Fruit fly (Drosophila melanogaster) whole organism, embryonic: Measurements from ENCODE around the gene ph-d.

Experiments
- Adf1 ChIP-seq: fragments of 200-800 bp; sonication (Bioruptor generic); IDR thresholded peaks from 2 replicates; pipeline ENCODE4 v1.3.6; 2022; ENCODE audit warnings: missing biosample characterization, missing genetic modification characterization
- Antp ChIP-seq: fragments of 200-800 bp; sonication (Bioruptor generic); optimal IDR thresholded peaks from 3 replicates; lab custom pipeline; 2016; ENCODE audit warnings: missing biosample characterization, missing genetic modification characterization
- Asciz ChIP-seq: fragments of 200-800 bp; sonication (Bioruptor generic); optimal IDR thresholded peaks from 2 replicates; lab custom pipeline; 2017; ENCODE audit warnings: missing biosample characterization, mild to moderate bottlenecking, missing genetic modification characterization, missing genetic modification reagents
- Awh ChIP-seq: fragments of 200-800 bp; sonication (Bioruptor generic); IDR thresholded peaks from 2 replicates; pipeline ENCODE4, ENCODE4 v1.3.6; 2022; ENCODE audit warnings: missing biosample characterization, missing genetic modification characterization
- CG10274 ChIP-seq: fragments of 200-800 bp; sonication (Bioruptor generic); optimal IDR thresholded peaks from 3 replicates; lab custom pipeline; 2017; ENCODE audit warnings: missing biosample characterization, mild to moderate bottlenecking, missing genetic modification characterization
- CG10543 ChIP-seq: fragments of 200-800 bp; sonication (Bioruptor generic); optimal IDR thresholded peaks from 3 replicates; lab custom pipeline; 2017; ENCODE audit warnings: missing biosample characterization, mild to moderate bottlenecking, missing genetic modification characterization, moderate library complexity
- CG10654 ChIP-seq: fragments of 200-800 bp; sonication (Bioruptor generic); optimal IDR thresholded peaks from 2 replicates; lab custom pipeline; 2016; ENCODE audit warnings: missing biosample characterization, missing genetic modification characterization
- CG12155 ChIP-seq: fragments of 200-800 bp; sonication (Bioruptor generic); optimal IDR thresholded peaks from 3 replicates; lab custom pipeline; 2016; ENCODE audit warnings: missing biosample characterization, missing genetic modification characterization
- CG14441 ChIP-seq: fragments of 200-800 bp; sonication (Bioruptor generic); IDR thresholded peaks from 2 replicates; pipeline ENCODE4 v1.3.6; 2022; ENCODE audit warnings: missing biosample characterization, missing genetic modification characterization
- CG17186 ChIP-seq: fragments of 200-800 bp; sonication (Bioruptor generic); optimal IDR thresholded peaks from 3 replicates; lab custom pipeline; 2017; ENCODE audit warnings: missing biosample characterization, missing genetic modification reagents, missing genetic modification characterization
- CG17361 ChIP-seq: fragments of 200-800 bp; sonication (Bioruptor generic); IDR thresholded peaks from 3 replicates; pipeline ENCODE4 v1.3.6; 2022; ENCODE audit warnings: missing biosample characterization, missing genetic modification characterization
- CG17568 ChIP-seq: fragments of 200-800 bp; sonication (Bioruptor generic); optimal IDR thresholded peaks from 2 replicates; lab custom pipeline; 2018; ENCODE audit warnings: missing biosample characterization, mild to moderate bottlenecking, missing genetic modification characterization, moderate library complexity
- CG2129 ChIP-seq: fragments of 200-800 bp; sonication (Bioruptor generic); IDR thresholded peaks from 2 replicates; pipeline ENCODE4 v1.3.6; 2022; ENCODE audit warnings: missing biosample characterization, missing genetic modification characterization; ENCODE audit not compliant: partially characterized antibody
- CG2678 ChIP-seq: fragments of 200-800 bp; sonication (Bioruptor generic); optimal IDR thresholded peaks from 3 replicates; lab custom pipeline; 2019; ENCODE audit warnings: missing biosample characterization, mild to moderate bottlenecking, missing genetic modification characterization, moderate library complexity
- CG32532 ChIP-seq: fragments of 200-800 bp; sonication (Bioruptor generic); IDR thresholded peaks from 2 replicates; pipeline ENCODE4 v1.3.6; 2022; ENCODE audit warnings: missing biosample characterization, missing genetic modification characterization
- CG32772 ChIP-seq: fragments of 200-800 bp; sonication (Bioruptor generic); IDR thresholded peaks from 2 replicates; pipeline ENCODE4 v1.3.6; 2022; ENCODE audit warnings: missing biosample characterization, missing genetic modification characterization
- CG3838 ChIP-seq: fragments of 200-800 bp; sonication (Bioruptor generic); optimal IDR thresholded peaks from 3 replicates; lab custom pipeline; 2016; ENCODE audit warnings: missing biosample characterization, missing genetic modification characterization
- CG4282 ChIP-seq: fragments of 200-800 bp; sonication (Bioruptor generic); optimal IDR thresholded peaks from 2 replicates; lab custom pipeline; 2016; ENCODE audit warnings: missing biosample characterization, missing genetic modification characterization
- CG4404 ChIP-seq: fragments of 200-800 bp; sonication (Bioruptor generic); IDR thresholded peaks from 2 replicates; pipeline ENCODE4 v1.3.6; 2022; ENCODE audit warnings: missing biosample characterization, missing genetic modification characterization
- CG4854 ChIP-seq: fragments of 200-800 bp; sonication (Bioruptor generic); optimal IDR thresholded peaks from 2 replicates; lab custom pipeline; 2016; ENCODE audit warnings: missing biosample characterization, missing genetic modification characterization, inconsistent platforms
- CG5245 ChIP-seq: fragments of 200-800 bp; sonication (Bioruptor generic); optimal IDR thresholded peaks from 3 replicates; lab custom pipeline; 2016; ENCODE audit warnings: missing biosample characterization, missing genetic modification characterization
- CG6654 ChIP-seq: fragments of 200-800 bp; sonication (Bioruptor generic); optimal IDR thresholded peaks from 2 replicates; lab custom pipeline; 2017; ENCODE audit warnings: missing biosample characterization, mild to moderate bottlenecking, missing genetic modification characterization
- CG7963 ChIP-seq: fragments of 200-800 bp; sonication (Bioruptor generic); IDR thresholded peaks from 3 replicates; pipeline ENCODE4 v1.3.6; 2022; ENCODE audit warnings: missing biosample characterization, missing genetic modification characterization; ENCODE audit not compliant: partially characterized antibody
- CG7987 ChIP-seq: fragments of 200-800 bp; sonication (Bioruptor generic); optimal IDR thresholded peaks from 2 replicates; lab custom pipeline; 2018; ENCODE audit warnings: missing biosample characterization, mild to moderate bottlenecking, missing genetic modification characterization, moderate library complexity
- Dek ChIP-seq: fragments of 200-800 bp; sonication (Bioruptor generic); optimal IDR thresholded peaks from 3 replicates; lab custom pipeline; 2019; ENCODE audit warnings: missing biosample characterization, mild to moderate bottlenecking, missing genetic modification characterization, moderate library complexity
- Fer1 ChIP-seq: fragments of 200-800 bp; sonication (Bioruptor generic); optimal IDR thresholded peaks from 2 replicates; lab custom pipeline; 2017; ENCODE audit warnings: missing biosample characterization, mild to moderate bottlenecking, missing genetic modification characterization
- H15 ChIP-seq: fragments of 200-800 bp; sonication (Bioruptor generic); IDR thresholded peaks from 3 replicates; pipeline ENCODE4 v1.3.6; 2022; ENCODE audit warnings: missing biosample characterization, missing genetic modification characterization
- HLH54F ChIP-seq: fragments of 200-800 bp; sonication (Bioruptor generic); optimal IDR thresholded peaks from 3 replicates; lab custom pipeline; 2016; ENCODE audit warnings: missing biosample characterization, missing genetic modification characterization
- Nf-YC ChIP-seq: fragments of 200-800 bp; optimal IDR thresholded peaks from 3 replicates; lab custom pipeline; 2019; ENCODE audit warnings: missing biosample characterization, mild to moderate bottlenecking, missing genetic modification characterization, moderate library complexity
- Rfx ChIP-seq: fragments of 200-800 bp; sonication (Bioruptor generic); IDR thresholded peaks from 2 replicates; pipeline ENCODE4 v1.3.6; 2022; ENCODE audit warnings: missing biosample characterization, missing genetic modification characterization
- Spps ChIP-seq: fragments of 200-800 bp; sonication (Bioruptor generic); optimal IDR thresholded peaks from 2 replicates; lab custom pipeline; 2018; ENCODE audit warnings: missing biosample characterization, mild to moderate bottlenecking, missing genetic modification characterization
- Sry-β ChIP-seq: fragments of 200-800 bp; sonication (Bioruptor generic); optimal IDR thresholded peaks from 2 replicates; lab custom pipeline; 2018; ENCODE audit warnings: missing biosample characterization, mild to moderate bottlenecking, missing genetic modification characterization, moderate library complexity
- ash1 ChIP-seq: fragments of 200-800 bp; sonication (Bioruptor generic); optimal IDR thresholded peaks from 2 replicates; lab custom pipeline; 2018; ENCODE audit warnings: missing biosample characterization, mild to moderate bottlenecking, missing genetic modification characterization
- bigmax ChIP-seq: fragments of 200-800 bp; sonication (Bioruptor generic); optimal IDR thresholded peaks from 2 replicates; lab custom pipeline; 2018; ENCODE audit warnings: missing biosample characterization, mild to moderate bottlenecking, missing genetic modification characterization
- dmrt11E ChIP-seq: fragments of 200-800 bp; sonication (Bioruptor generic); optimal IDR thresholded peaks from 3 replicates; lab custom pipeline; 2018; ENCODE audit warnings: missing biosample characterization, mild to moderate bottlenecking, missing genetic modification characterization, moderate library complexity
- en ChIP-seq: fragments of 200-800 bp; sonication (Bioruptor generic); optimal IDR thresholded peaks from 2 replicates; lab custom pipeline; 2016; ENCODE audit warnings: missing biosample characterization, missing genetic modification characterization
- fd64A ChIP-seq: fragments of 200-800 bp; sonication (Bioruptor generic); optimal IDR thresholded peaks from 3 replicates; lab custom pipeline; 2018; ENCODE audit warnings: missing biosample characterization, mild to moderate bottlenecking, missing genetic modification characterization
- fd96Cb ChIP-seq: fragments of 200-800 bp; sonication (Bioruptor generic); optimal IDR thresholded peaks from 2 replicates; lab custom pipeline; 2018; ENCODE audit warnings: missing biosample characterization, mild to moderate bottlenecking, missing genetic modification characterization, moderate library complexity
- fu2 ChIP-seq: fragments of 200-800 bp; sonication (Bioruptor generic); optimal IDR thresholded peaks from 2 replicates; lab custom pipeline; 2016; ENCODE audit warnings: missing biosample characterization, missing genetic modification characterization
- gro ChIP-seq: fragments of 200-800 bp; sonication (Bioruptor generic); optimal IDR thresholded peaks from 2 replicates; lab custom pipeline; 2016; ENCODE audit warnings: missing biosample characterization, missing genetic modification characterization
- jumu ChIP-seq: fragments of 200-800 bp; sonication (Bioruptor generic); optimal IDR thresholded peaks from 3 replicates; lab custom pipeline; 2016; ENCODE audit warnings: missing biosample characterization, missing genetic modification characterization
- kay ChIP-seq: fragments of 200-800 bp; sonication (Bioruptor generic); optimal IDR thresholded peaks from 2 replicates; lab custom pipeline; 2016; ENCODE audit warnings: missing biosample characterization, missing genetic modification characterization
- lilli ChIP-seq: fragments of 200-800 bp; sonication (Bioruptor generic); optimal IDR thresholded peaks from 3 replicates; lab custom pipeline; 2016; ENCODE audit warnings: missing biosample characterization, missing genetic modification characterization
- mam ChIP-seq: fragments of 200-800 bp; sonication (Bioruptor generic); optimal IDR thresholded peaks from 3 replicates; lab custom pipeline; 2016; ENCODE audit warnings: missing biosample characterization, missing genetic modification characterization
- nau ChIP-seq: fragments of 200-800 bp; sonication (Bioruptor generic); optimal IDR thresholded peaks from 3 replicates; lab custom pipeline; 2017; ENCODE audit warnings: missing biosample characterization, mild to moderate bottlenecking, missing genetic modification characterization, missing genetic modification reagents
- psq ChIP-seq: fragments of 200-800 bp; sonication (Bioruptor generic); optimal IDR thresholded peaks from 2 replicates; lab custom pipeline; 2017; ENCODE audit warnings: missing biosample characterization, missing genetic modification characterization
- slbo ChIP-seq: fragments of 200-800 bp; sonication (Bioruptor generic); IDR thresholded peaks from 2 replicates; pipeline ENCODE4 v1.3.6; 2022; ENCODE audit warnings: missing biosample characterization, missing genetic modification characterization
- trh ChIP-seq: fragments of 200-800 bp; sonication (Bioruptor generic); optimal IDR thresholded peaks from 2 replicates; lab custom pipeline; 2016; ENCODE audit warnings: missing biosample characterization, missing genetic modification characterization
- twi ChIP-seq: fragments of 200-800 bp; optimal IDR thresholded peaks from 2 replicates; lab custom pipeline; 2019; ENCODE audit warnings: missing biosample characterization, mild to moderate bottlenecking, missing genetic modification characterization, moderate library complexity
- wek ChIP-seq: fragments of 200-800 bp; sonication (Bioruptor generic); optimal IDR thresholded peaks from 3 replicates; lab custom pipeline; 2018; ENCODE audit warnings: missing biosample characterization, mild to moderate bottlenecking, missing genetic modification characterization, moderate library complexity
- zfh2 ChIP-seq: fragments of 200-800 bp; sonication (Bioruptor generic); optimal IDR thresholded peaks from 2 replicates; lab custom pipeline; 2016; ENCODE audit warnings: missing biosample characterization, missing genetic modification characterization

Gene ph-d

DNA sequence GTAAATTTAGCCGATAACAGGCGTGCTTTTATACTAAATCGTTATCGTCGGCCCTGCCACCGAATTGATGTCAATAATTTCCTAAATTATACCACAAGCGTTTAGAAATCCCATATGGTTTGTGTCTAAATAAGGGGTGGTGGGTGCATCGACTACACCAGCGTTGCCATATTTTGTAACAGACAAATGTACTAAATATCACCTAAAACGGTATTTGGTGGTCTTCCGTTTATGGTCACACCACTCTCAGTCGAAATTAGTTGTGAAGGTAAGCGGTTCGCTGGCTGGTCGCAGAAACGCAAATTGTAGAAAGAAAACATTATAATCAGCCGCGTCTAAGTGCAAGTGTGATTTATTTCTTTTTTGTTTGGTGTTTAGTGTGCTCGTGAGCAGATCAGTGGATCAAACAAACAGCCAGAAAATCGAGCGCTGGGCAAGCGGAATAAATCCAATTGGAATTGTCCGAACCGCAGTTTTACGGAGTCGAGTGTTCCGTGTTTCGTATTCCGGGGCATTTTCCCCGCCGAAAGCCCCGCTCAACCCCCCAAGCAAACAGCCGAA, 42.6 kb downstream of the ph-d start, which contains the start of the genes CG16903 and Unc-76 (continued):
- TF ChIP-seq zfh2 (GFP tag; lab: Kevin White, UChicago): no peak
- TF ChIP-seq Asciz (GFP tag; lab: Kevin White, UChicago): peak; percentile 4
- no peak for TF ChIP-seq trh (GFP tag; lab: Kevin White, UChicago)
- peak; percentile 55 for TF ChIP-seq CG10543 (GFP tag; lab: Kevin White, UChicago)
- peak; percentile 40 for TF ChIP-seq CG4282 (GFP tag; lab: Kevin White, UChicago)
- TF ChIP-seq CG7987 (GFP tag; lab: Kevin White, UChicago): peak; percentile 69
- peak; percentile 41 for TF ChIP-seq lilli
- TF ChIP-seq Dek (tag; lab: Kevin White, UChicago): peak; percentile 65
- no peak for TF ChIP-seq CG3838
- TF ChIP-seq Spps: peak; percentile 17
- TF ChIP-seq nau (GFP tag; lab: Kevin White, UChicago): peak; percentile 38
- peak; percentile 47 for TF ChIP-seq Rfx
- TF ChIP-seq Antp: peak; percentile 6
- TF ChIP-seq CG10274: no peak
- peak; percentile 24 for TF ChIP-seq CG12155 (GFP tag; lab: Kevin White, UChicago)
- no peak for TF ChIP-seq Sry-β (GFP tag; lab: Kevin White, UChicago)
- no peak for TF ChIP-seq ash1
- peak; percentile 70 for TF ChIP-seq gro (GFP tag; lab: Kevin White, UChicago)
- TF ChIP-seq CG17568: no peak
- TF ChIP-seq CG6654: no peak
- TF ChIP-seq CG17361: peak; percentile 31; the same call in 1 of the 3 replicates
- TF ChIP-seq CG7963 (GFP tag; lab: Robert Waterston, UW): no peak
- peak; percentile 60 for TF ChIP-seq Nf-YC
- no peak for TF ChIP-seq kay
- no peak for TF ChIP-seq CG4404 (GFP tag; lab: Robert Waterston, UW)
- peak; percentile 8 for TF ChIP-seq twi (tag; lab: Kevin White, UChicago)
- no peak for TF ChIP-seq mam (GFP tag; lab: Kevin White, UChicago)
- peak; percentile 60 for TF ChIP-seq wek (GFP tag; lab: Kevin White, UChicago)
- TF ChIP-seq HLH54F (GFP tag; lab: Kevin White, UChicago): peak; percentile 35
- no peak for TF ChIP-seq CG5245 (GFP tag; lab: Kevin White, UChicago)
- no peak for TF ChIP-seq psq
- TF ChIP-seq CG4854 (GFP tag; lab: Kevin White, UChicago): peak; percentile 14
- no peak for TF ChIP-seq CG2129 (GFP tag; lab: Robert Waterston, UW)
- TF ChIP-seq CG32772 (GFP tag; lab: Robert Waterston, UW): no peak
- no peak for TF ChIP-seq fd96Cb
- TF ChIP-seq Adf1 (GFP tag; lab: Robert Waterston, UW): no peak; the same call in 1 of the 2 replicates
- peak; percentile 8 for TF ChIP-seq dmrt11E
- peak; percentile 26 for TF ChIP-seq bigmax
- peak; percentile 31 for TF ChIP-seq fd64A
- TF ChIP-seq CG14441 (GFP tag; lab: Robert Waterston, UW): no peak
- TF ChIP-seq CG32532 (GFP tag; lab: Robert Waterston, UW): peak; percentile 52
- no peak for TF ChIP-seq CG10654 (GFP tag; lab: Kevin White, UChicago)
- TF ChIP-seq jumu (GFP tag; lab: Kevin White, UChicago): peak; percentile 14
- peak; percentile 6 for TF ChIP-seq fu2 (GFP tag; lab: Kevin White, UChicago)
- no peak for TF ChIP-seq en
- TF ChIP-seq CG17186 (GFP tag; lab: Kevin White, UChicago): peak; percentile 28
- TF ChIP-seq slbo: peak; percentile 21; the same call in 1 of the 2 replicates
- TF ChIP-seq CG2678: peak; percentile 41
- no peak for TF ChIP-seq Awh
- peak; percentile 75 for TF ChIP-seq Fer1 (GFP tag; lab: Kevin White, UChicago)
- no peak for TF ChIP-seq H15 (GFP tag; lab: Robert Waterston, UW)
